Worm (Caenorhabditis elegans) whole organism, L2 larva: ENCODE measurements around the gene W10C6.2.

Experiments
- C34F6.9 ChIP-seq: fragments of 150-350 bp; optimal IDR thresholded peaks from 2 replicates; lab custom pipeline; 2014; ENCODE audit warnings: missing biosample characterization, missing genetic modification characterization
- F13H6.1 ChIP-seq: sonication (generic microtip); optimal IDR thresholded peaks from 2 replicates; lab custom pipeline; 2016; ENCODE audit warnings: missing genetic modification characterization, missing compliant biosample characterization
- Y55F3AM.14 ChIP-seq: fragments of 200-800 bp; sonication (Bioruptor generic); optimal IDR thresholded peaks from 2 replicates; lab custom pipeline; 2018; ENCODE audit warnings: mild to moderate bottlenecking, missing genetic modification characterization, missing compliant biosample characterization
- ZK546.5 ChIP-seq: sonication (generic microtip); optimal IDR thresholded peaks from 2 replicates; lab custom pipeline; 2017; ENCODE audit warnings: missing biosample characterization, missing genetic modification characterization
- alr-1 ChIP-seq: fragments of 150-350 bp; optimal IDR thresholded peaks from 2 replicates; lab custom pipeline; 2014; ENCODE audit warnings: missing biosample characterization, missing genetic modification characterization
- aly-2 ChIP-seq: fragments of 150-350 bp; optimal IDR thresholded peaks from 2 replicates; lab custom pipeline; 2014; ENCODE audit warnings: missing biosample characterization, missing genetic modification characterization
- ama-1 ChIP-seq: fragments of 150-350 bp; optimal IDR thresholded peaks from 2 replicates; lab custom pipeline; 2018; ENCODE audit warnings: inconsistent platforms
- blmp-1 ChIP-seq: sonication (generic microtip); optimal IDR thresholded peaks from 2 replicates; lab custom pipeline; 2017; ENCODE audit warnings: missing genetic modification characterization, mild to moderate bottlenecking, missing compliant biosample characterization, antibody characterized with exemption, moderate library complexity; ENCODE audit not compliant: insufficient read depth
- ceh-16 ChIP-seq: fragments of 150-350 bp; optimal IDR thresholded peaks from 2 replicates; lab custom pipeline; 2014; ENCODE audit warnings: missing biosample characterization, missing genetic modification characterization
- ceh-82 ChIP-seq: fragments of 150-350 bp; optimal IDR thresholded peaks from 2 replicates; lab custom pipeline; 2014; ENCODE audit warnings: missing biosample characterization, missing genetic modification characterization
- crh-2 ChIP-seq: sonication (generic microtip); optimal IDR thresholded peaks from 2 replicates; lab custom pipeline; 2017; ENCODE audit warnings: missing biosample characterization, missing genetic modification characterization
- egl-27 ChIP-seq: sonication (generic microtip); optimal IDR thresholded peaks from 3 replicates; lab custom pipeline; 2017; ENCODE audit warnings: missing biosample characterization, missing genetic modification reagents, missing genetic modification characterization
- elt-1 ChIP-seq: fragments of 150-350 bp; optimal IDR thresholded peaks from 2 replicates; lab custom pipeline; 2014; ENCODE audit warnings: missing biosample characterization, missing genetic modification characterization
- elt-3 ChIP-seq: sonication (generic microtip); optimal IDR thresholded peaks from 2 replicates; lab custom pipeline; 2017; ENCODE audit warnings: missing biosample characterization, missing genetic modification characterization
- fos-1 ChIP-seq: fragments of 150-350 bp; optimal IDR thresholded peaks from 2 replicates; lab custom pipeline; 2014; ENCODE audit warnings: missing biosample characterization, missing genetic modification characterization
- gmeb-1 ChIP-seq: fragments of 150-350 bp; optimal IDR thresholded peaks from 2 replicates; lab custom pipeline; 2014; ENCODE audit warnings: missing biosample characterization, missing genetic modification characterization
- lin-11 ChIP-seq: fragments of 150-350 bp; sonication (generic microtip); optimal IDR thresholded peaks from 2 replicates; lab custom pipeline; 2014; ENCODE audit warnings: missing biosample characterization, missing genetic modification characterization, inconsistent platforms, mixed read lengths
- lin-13 ChIP-seq: fragments of 150-350 bp; optimal IDR thresholded peaks from 2 replicates; lab custom pipeline; 2014; ENCODE audit warnings: missing biosample characterization, missing genetic modification reagents, missing genetic modification characterization
- lin-39 ChIP-seq: fragments of 150-350 bp; optimal IDR thresholded peaks from 2 replicates; lab custom pipeline; 2014; ENCODE audit warnings: missing biosample characterization, missing genetic modification reagents, missing genetic modification characterization
- lsy-2 ChIP-seq, 2 experiments: fragments of 150-350 bp in 1 of 2; sonication (generic microtip) in 1 of 2; optimal IDR thresholded peaks; 2 replicates each; lab custom pipeline; 2014 to 2017; ENCODE audit warnings: missing biosample characterization in 2 of 2, missing genetic modification characterization in 2 of 2
- mdl-1 ChIP-seq, 2 experiments: fragments of 150-350 bp in 1 of 2; sonication (generic microtip) in 1 of 2; optimal IDR thresholded peaks; 2 replicates each; lab custom pipeline; 2017; ENCODE audit warnings: missing biosample characterization in 2 of 2, missing genetic modification characterization in 2 of 2
- nhr-10 ChIP-seq: sonication (generic microtip); optimal IDR thresholded peaks from 2 replicates; lab custom pipeline; 2017; ENCODE audit warnings: missing biosample characterization, missing genetic modification characterization
- nhr-11 ChIP-seq: fragments of 150-350 bp; optimal IDR thresholded peaks from 2 replicates; lab custom pipeline; 2014; ENCODE audit warnings: missing biosample characterization, missing genetic modification characterization
- nhr-129 ChIP-seq: fragments of 150-350 bp; optimal IDR thresholded peaks from 2 replicates; lab custom pipeline; 2014; ENCODE audit warnings: missing biosample characterization, missing genetic modification characterization
- nhr-21 ChIP-seq: fragments of 150-350 bp; optimal IDR thresholded peaks from 2 replicates; lab custom pipeline; 2014; ENCODE audit warnings: missing biosample characterization, missing genetic modification characterization
- nhr-23 ChIP-seq: fragments of 150-350 bp; optimal IDR thresholded peaks from 2 replicates; lab custom pipeline; 2014; ENCODE audit warnings: missing biosample characterization, missing genetic modification reagents, missing genetic modification characterization
- nhr-237 ChIP-seq: fragments of 150-350 bp; optimal IDR thresholded peaks from 2 replicates; lab custom pipeline; 2014; ENCODE audit warnings: missing biosample characterization, missing genetic modification characterization
- nhr-25 ChIP-seq: fragments of 150-350 bp; sonication (generic microtip); optimal IDR thresholded peaks from 3 replicates; lab custom pipeline; 2014; ENCODE audit warnings: missing biosample characterization, missing genetic modification characterization
- nhr-6 ChIP-seq: fragments of 150-350 bp; optimal IDR thresholded peaks from 2 replicates; lab custom pipeline; 2014; ENCODE audit warnings: missing biosample characterization, missing genetic modification characterization
- nhr-77 ChIP-seq: fragments of 150-350 bp; optimal IDR thresholded peaks from 2 replicates; lab custom pipeline; 2014; ENCODE audit warnings: missing biosample characterization, missing genetic modification characterization
- peb-1 ChIP-seq: fragments of 150-350 bp; optimal IDR thresholded peaks from 2 replicates; lab custom pipeline; 2014; ENCODE audit warnings: missing biosample characterization, missing genetic modification characterization
- sem-4 ChIP-seq: fragments of 150-350 bp; optimal IDR thresholded peaks from 2 replicates; lab custom pipeline; 2014; ENCODE audit warnings: missing biosample characterization, missing genetic modification reagents, missing genetic modification characterization
- sma-3 ChIP-seq: sonication (generic microtip); optimal IDR thresholded peaks from 2 replicates; lab custom pipeline; 2016; ENCODE audit warnings: missing genetic modification reagents, missing genetic modification characterization, missing compliant biosample characterization
- sma-9 ChIP-seq, 2 experiments: fragments of 150-350 bp in 1 of 2; sonication (generic microtip) in 1 of 2; optimal IDR thresholded peaks; 2 replicates each; lab custom pipeline; 2014 to 2016; ENCODE audit warnings: missing genetic modification characterization in 2 of 2, mild to moderate bottlenecking in 1 of 2, missing biosample characterization in 1 of 2, missing compliant biosample characterization in 1 of 2, missing genetic modification reagents in 1 of 2, moderate library complexity in 1 of 2
- snpc-4 ChIP-seq: fragments of 150-350 bp; optimal IDR thresholded peaks from 2 replicates; lab custom pipeline; 2014; ENCODE audit warnings: missing biosample characterization, missing genetic modification characterization
- unc-39 ChIP-seq: fragments of 150-350 bp; optimal IDR thresholded peaks from 2 replicates; lab custom pipeline; 2014; ENCODE audit warnings: missing biosample characterization, missing genetic modification characterization
- unc-55 ChIP-seq: fragments of 150-350 bp; sonication (generic microtip); optimal IDR thresholded peaks from 3 replicates; lab custom pipeline; 2014; ENCODE audit warnings: missing biosample characterization, missing genetic modification reagents, missing genetic modification characterization
- unc-62 ChIP-seq: fragments of 150-350 bp; optimal IDR thresholded peaks from 2 replicates; lab custom pipeline; 2014; ENCODE audit warnings: missing biosample characterization, missing genetic modification reagents, missing genetic modification characterization
- ztf-11 ChIP-seq: sonication (generic microtip); optimal IDR thresholded peaks from 2 replicates; lab custom pipeline; 2017; ENCODE audit warnings: missing biosample characterization, missing genetic modification characterization
- ztf-4 ChIP-seq: fragments of 150-350 bp; optimal IDR thresholded peaks from 2 replicates; lab custom pipeline; 2014; ENCODE audit warnings: missing biosample characterization, missing genetic modification characterization

Gene W10C6.2

DNA sequence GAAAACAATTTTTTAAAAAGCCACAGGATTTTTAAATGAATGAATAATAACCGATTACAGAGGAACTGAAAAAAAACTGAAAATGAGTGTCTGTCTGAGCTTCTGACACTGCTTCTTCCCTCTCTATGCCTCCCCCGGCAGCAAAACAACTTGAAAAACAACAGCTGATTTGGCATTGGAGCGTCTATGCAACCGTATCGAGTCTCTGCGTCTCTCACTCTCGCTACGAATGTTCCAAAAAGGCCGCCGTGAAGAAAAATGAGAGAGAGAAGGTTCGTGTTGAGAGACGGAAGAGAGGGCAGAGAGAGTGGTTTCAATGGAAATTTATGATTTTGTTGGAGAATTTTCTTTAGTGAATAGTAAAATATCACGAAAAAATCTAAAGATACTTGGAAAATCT lies 18.6 kb downstream of the W10C6.2 start (continued):
- TF ChIP-seq C34F6.9 (tag; lab: Kevin White, UChicago) (peak; percentile 91), lin-39 (no peak), sma-9 (GFP tag; optimal IDR thresholded peaks at IDR 0.05; lab: Kevin White, UChicago) (peak; percentile 50), sma-9 (tag; optimal IDR thresholded peaks at IDR 0.05; lab: Kevin White, UChicago) (no peak), F13H6.1 (tag; lab: Kevin White, UChicago) (peak; percentile 45), blmp-1 (tag; lab: Kevin White, UChicago) (no peak), ama-1 (lab: Kevin White, UChicago) (no peak), fos-1 (tag; lab: Kevin White, UChicago) (peak; percentile 37), nhr-21 (tag; lab: Kevin White, UChicago) (no peak), peb-1 (tag; lab: Kevin White, UChicago) (no peak), sma-3 (GFP tag; lab: Kevin White, UChicago) (peak; percentile 29), gmeb-1 (tag; lab: Kevin White, UChicago) (peak; percentile 59)

- TF ChIP-seq peb-1 (tag; lab: Kevin White, UChicago) (no peak), ZK546.5 (tag; lab: Kevin White, UChicago) (no peak), lin-11 (tag; lab: Kevin White, UChicago) (no peak), unc-55 (no peak), elt-3 (no peak), ztf-11 (no peak), nhr-6 (tag; lab: Kevin White, UChicago) (no peak), alr-1 (no peak), snpc-4 (tag; lab: Kevin White, UChicago) (no peak), nhr-25 (tag; lab: Kevin White, UChicago) (no peak), unc-62 (GFP tag; lab: Kevin White, UChicago) (no peak), ceh-16 (tag; lab: Kevin White, UChicago) (no peak), ceh-82 (tag; lab: Kevin White, UChicago) (no peak), mdl-1 (tag; optimal IDR thresholded peaks at IDR 0.05; lab: Kevin White, UChicago) (no peak), fos-1 (tag; lab: Kevin White, UChicago) (no peak), nhr-10 (tag; lab: Kevin White, UChicago) (no peak)
Measured at ce11 chrII:11101171-11101570, 20.5 kb downstream of the W10C6.2 start.

- TF ChIP-seq unc-39 (tag; lab: Kevin White, UChicago) = no peak
- TF ChIP-seq nhr-23 = no peak
- TF ChIP-seq aly-2 (tag; lab: Kevin White, UChicago) = no peak
- TF ChIP-seq blmp-1 (tag; lab: Kevin White, UChicago) = no peak
- TF ChIP-seq egl-27 = no peak
- no peak for TF ChIP-seq crh-2 (tag; lab: Kevin White, UChicago)
- TF ChIP-seq ztf-4 (tag; lab: Kevin White, UChicago) = no peak
- TF ChIP-seq lsy-2 (tag; optimal IDR thresholded peaks at IDR 0.05; lab: Kevin White, UChicago) = no peak
- TF ChIP-seq snpc-4 (tag; lab: Kevin White, UChicago) = no peak
- no peak for TF ChIP-seq mdl-1 (tag; optimal IDR thresholded peaks at IDR 0.05; lab: Kevin White, UChicago)
- TF ChIP-seq ztf-11 = no peak
- TF ChIP-seq nhr-129 (tag; lab: Kevin White, UChicago) = no peak
- TF ChIP-seq nhr-10 (tag; lab: Kevin White, UChicago) = no peak
- TF ChIP-seq nhr-6 (tag; lab: Kevin White, UChicago) = no peak
- TF ChIP-seq unc-55 = no peak
- TF ChIP-seq fos-1 (tag; lab: Kevin White, UChicago) = no peak
- no peak for TF ChIP-seq elt-1 (tag; lab: Kevin White, UChicago)
- no peak for TF ChIP-seq sma-9 (GFP tag; optimal IDR thresholded peaks at IDR 0.05; lab: Kevin White, UChicago)
- no peak for TF ChIP-seq sma-9 (tag; optimal IDR thresholded peaks at IDR 0.05; lab: Kevin White, UChicago)
- no peak for TF ChIP-seq nhr-237 (tag; lab: Kevin White, UChicago)
- no peak for TF ChIP-seq F13H6.1 (tag; lab: Kevin White, UChicago)
Measured at ce11 chrII:11099841-11100240, 21.9 kb downstream of the W10C6.2 start, which contains the start of gene C09H10.4. C09H10.4 (plus strand) TSS chrII:11100141.

- no peak for TF ChIP-seq nhr-237 (tag; lab: Kevin White, UChicago)
- TF ChIP-seq mdl-1 (tag; optimal IDR thresholded peaks at IDR 0.05; lab: Kevin White, UChicago) = peak in 1 of 2 experiments; percentile 13
- TF ChIP-seq unc-62 (GFP tag; lab: Kevin White, UChicago) = no peak
- TF ChIP-seq nhr-6 (tag; lab: Kevin White, UChicago) = no peak
- no peak for TF ChIP-seq unc-39 (tag; lab: Kevin White, UChicago)
- no peak for TF ChIP-seq Y55F3AM.14 (GFP tag; lab: Kevin White, UChicago)
- peak; percentile 88 for TF ChIP-seq lin-11 (tag; lab: Kevin White, UChicago)
- peak; percentile 76 for TF ChIP-seq snpc-4 (tag; lab: Kevin White, UChicago)
- TF ChIP-seq gmeb-1 (tag; lab: Kevin White, UChicago) = peak; percentile 83
- TF ChIP-seq alr-1 = no peak
- peak; percentile 67 for TF ChIP-seq sma-9 (GFP tag; optimal IDR thresholded peaks at IDR 0.05; lab: Kevin White, UChicago)
- no peak for TF ChIP-seq sma-9 (tag; optimal IDR thresholded peaks at IDR 0.05; lab: Kevin White, UChicago)
- peak; percentile 89 for TF ChIP-seq crh-2 (tag; lab: Kevin White, UChicago)
- TF ChIP-seq nhr-11 (tag; lab: Kevin White, UChicago) = no peak
- TF ChIP-seq peb-1 (tag; lab: Kevin White, UChicago) = no peak
- no peak for TF ChIP-seq ceh-16 (tag; lab: Kevin White, UChicago)
- TF ChIP-seq nhr-10 (tag; lab: Kevin White, UChicago) = no peak
- TF ChIP-seq ceh-82 (tag; lab: Kevin White, UChicago) = no peak
- TF ChIP-seq sem-4 (tag; lab: Kevin White, UChicago) = peak; percentile 12
- peak; percentile 92 to 99 for TF ChIP-seq lsy-2 (tag; optimal IDR thresholded peaks at IDR 0.05; lab: Kevin White, UChicago)
- no peak for TF ChIP-seq elt-3
- peak; percentile 86 for TF ChIP-seq nhr-25 (tag; lab: Kevin White, UChicago)
- TF ChIP-seq nhr-77 (tag; lab: Kevin White, UChicago) = no peak
- peak; percentile 73 for TF ChIP-seq fos-1 (tag; lab: Kevin White, UChicago)
- peak; percentile 43 for TF ChIP-seq ama-1 (lab: Kevin White, UChicago)
- peak; percentile 83 for TF ChIP-seq lin-13 (GFP tag; lab: Kevin White, UChicago)
- peak; percentile 80 for TF ChIP-seq sma-3 (GFP tag; lab: Kevin White, UChicago)
Measured at ce11 chrII:11097154-11097887, 24.4 kb downstream of the W10C6.2 start, which contains the start of the genes rpl-36.A and nuo-1. rpl-36.A (minus strand) TSS chrII:11097204. nuo-1 (plus strand) TSS chrII:11097837.
